Worm (Caenorhabditis elegans): ENCODE measurements around the gene unc-69.
A peak's percentile ranks its signal among the peaks of the same experiment; 100 is the strongest.

Gene unc-69

DNA sequence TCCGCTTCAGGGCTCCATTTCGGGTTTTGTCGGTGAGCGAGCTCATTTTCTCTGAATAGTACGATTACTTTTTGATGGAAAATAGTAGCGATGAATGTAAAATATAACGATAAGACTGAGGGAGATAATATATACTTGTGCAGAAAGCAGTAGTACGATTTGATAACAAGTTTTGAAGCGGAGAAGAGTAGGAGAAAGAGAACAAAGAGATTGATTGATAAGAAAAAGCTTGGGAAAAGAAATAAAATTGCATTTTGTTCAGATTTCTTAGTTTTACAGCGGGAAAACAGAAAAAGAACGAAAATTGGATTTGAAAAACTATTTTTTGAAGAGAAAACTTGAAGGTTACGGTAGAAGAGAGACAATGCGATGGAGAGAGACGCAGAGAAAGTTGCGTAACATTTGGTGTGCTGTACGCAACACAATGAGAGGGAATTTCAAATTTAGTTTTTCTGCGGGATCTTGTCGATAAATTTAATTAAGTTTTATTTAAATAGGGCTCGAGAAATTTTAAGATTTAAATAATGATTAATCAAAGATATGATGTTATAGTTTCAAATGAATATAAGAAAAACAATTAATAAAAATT, 39.0 kb downstream of the unc-69 start, which contains the start of gene umps-1 (continued):
- no peak for TF ChIP-seq lag-1 (GFP tag; IDR thresholded peaks at IDR 0.05)
- no peak for TF ChIP-seq F37B4.10 (GFP tag; IDR thresholded peaks at IDR 0.05)
- no peak for TF ChIP-seq somi-1 (GFP tag; optimal IDR thresholded peaks at IDR 0.05)
- no peak for TF ChIP-seq let-526 (GFP tag; IDR thresholded peaks at IDR 0.05)
- no peak for TF ChIP-seq lir-1 (GFP tag; conservative IDR thresholded peaks at IDR 0.05)
- no peak for TF ChIP-seq rcor-1 (GFP tag; IDR thresholded peaks at IDR 0.05)
- no peak for TF ChIP-seq rec-8 (tag; optimal IDR thresholded peaks at IDR 0.05)
- no peak for TF ChIP-seq cebp-1 (GFP tag; IDR thresholded peaks at IDR 0.05)
- peak; percentile 76 for TF ChIP-seq cebp-1 (tag; optimal IDR thresholded peaks at IDR 0.05)
- no peak for TF ChIP-seq F23B12.7 (tag; optimal IDR thresholded peaks at IDR 0.05; ENCODE audit: insufficient read depth)
- TF ChIP-seq gei-17 (GFP tag; optimal IDR thresholded peaks at IDR 0.05): no peak
- TF ChIP-seq let-607 (tag; optimal IDR thresholded peaks at IDR 0.05): peak in 1 of 2 experiments; percentile 18
- TF ChIP-seq ztf-28 (GFP tag; IDR thresholded peaks at IDR 0.05): no peak
- TF ChIP-seq ztf-18 (tag; optimal IDR thresholded peaks at IDR 0.05): no peak
- 0 out of 2 replicates have a peak, but pooled peaks have one; percentile 28 for TF ChIP-seq D2030.7 (GFP tag; IDR thresholded peaks at IDR 0.05)
- peak; percentile 24 for TF ChIP-seq attf-5 (GFP tag; optimal IDR thresholded peaks at IDR 0.05)
- TF ChIP-seq dpl-1 (GFP tag; optimal IDR thresholded peaks at IDR 0.05): peak; percentile 70
- peak; percentile 23 for TF ChIP-seq tlf-1 (GFP tag; optimal IDR thresholded peaks at IDR 0.05)
- no peak for TF ChIP-seq hsf-1 (GFP tag; IDR thresholded peaks at IDR 0.05)
- TF ChIP-seq tbx-9 (tag; optimal IDR thresholded peaks at IDR 0.05; ENCODE audit: borderline replicate concordance): no peak
- no peak for TF ChIP-seq mxl-1 (tag; optimal IDR thresholded peaks at IDR 0.05)
- TF ChIP-seq snpc-4 (GFP tag; optimal IDR thresholded peaks at IDR 0.05): no peak
- peak in 1 of 4 experiments; percentile 28 for TF ChIP-seq snpc-4 (tag; optimal IDR thresholded peaks at IDR 0.05)
- TF ChIP-seq atf-7 (tag; optimal IDR thresholded peaks at IDR 0.05): no peak
- no peak for TF ChIP-seq hlh-12 (tag; optimal IDR thresholded peaks at IDR 0.05)
- TF ChIP-seq ztf-3 (GFP tag; optimal IDR thresholded peaks at IDR 0.05): no peak
- TF ChIP-seq Y79H2A.3 (GFP tag; conservative IDR thresholded peaks at IDR 0.05): no peak
- TF ChIP-seq lsy-27 (tag; optimal IDR thresholded peaks at IDR 0.05; ENCODE audit: borderline replicate concordance, insufficient read depth): no peak
- no peak for TF ChIP-seq sdz-38 (tag; optimal IDR thresholded peaks at IDR 0.05)
- no peak for TF ChIP-seq nfya-1 (tag; optimal IDR thresholded peaks at IDR 0.05; ENCODE audit: borderline replicate concordance, insufficient read depth)
- TF ChIP-seq repo-1 (tag; optimal IDR thresholded peaks at IDR 0.05): no peak
- no peak for TF ChIP-seq rpc-1 (optimal IDR thresholded peaks at IDR 0.05)
- no peak for TF ChIP-seq rpc-1 (tag; optimal IDR thresholded peaks at IDR 0.05)
- no peak for TF ChIP-seq unc-62 (GFP tag; optimal IDR thresholded peaks at IDR 0.05)
- no peak for TF ChIP-seq pbrm-1 (GFP tag; IDR thresholded peaks at IDR 0.05)
- no peak for TF ChIP-seq ztf-25 (GFP tag; IDR thresholded peaks at IDR 0.05)
- no peak for TF ChIP-seq chd-7 (tag; optimal IDR thresholded peaks at IDR 0.05)
- TF ChIP-seq ztf-6 (GFP tag; IDR thresholded peaks at IDR 0.05): no peak
- 0 out of 2 replicates have a peak, but pooled peaks have one; percentile 29 for TF ChIP-seq ekl-4 (GFP tag; IDR thresholded peaks at IDR 0.05)
- TF ChIP-seq K12H6.12 (tag; optimal IDR thresholded peaks at IDR 0.05): no peak
- TF ChIP-seq nhr-27 (tag; optimal IDR thresholded peaks at IDR 0.05): no peak
- TF ChIP-seq aptf-3 (GFP tag; IDR thresholded peaks at IDR 0.05): no peak
- TF ChIP-seq efl-1 (GFP tag; optimal IDR thresholded peaks at IDR 0.05): peak; percentile 83
- peak in 2 of 3 experiments; percentile 10 to 93 for TF ChIP-seq lin-35 (GFP tag; optimal IDR thresholded peaks at IDR 0.05)
- no peak for TF ChIP-seq hlh-26 (GFP tag; conservative IDR thresholded peaks at IDR 0.05)
- TF ChIP-seq F52B5.7 (tag; optimal IDR thresholded peaks at IDR 0.05): no peak
- no peak for TF ChIP-seq athp-1 (tag; optimal IDR thresholded peaks at IDR 0.05)
- TF ChIP-seq K11D2.4 (GFP tag; IDR thresholded peaks at IDR 0.05): no peak
- no peak for TF ChIP-seq nhr-120 (GFP tag; IDR thresholded peaks at IDR 0.05)

All from whole organism, young adult.